Fruit fly (Drosophila melanogaster) whole organism, embryonic: Measurements from ENCODE around the gene CG9297.

Experiments
- C15 ChIP-seq: fragments of 200-800 bp; sonication (Bioruptor generic); IDR thresholded peaks from 3 replicates; pipeline ENCODE4 v1.3.6; 2022; ENCODE audit warnings: missing biosample characterization, missing genetic modification characterization
- CG10543 ChIP-seq: fragments of 200-800 bp; sonication (Bioruptor generic); optimal IDR thresholded peaks from 3 replicates; lab custom pipeline; 2017; ENCODE audit warnings: missing biosample characterization, mild to moderate bottlenecking, missing genetic modification characterization, moderate library complexity
- CG11093 ChIP-seq: fragments of 200-800 bp; sonication (Bioruptor generic); IDR thresholded peaks from 3 replicates; pipeline ENCODE4 v1.3.6; 2022; ENCODE audit warnings: missing biosample characterization, missing genetic modification characterization
- CG12104 ChIP-seq: fragments of 200-800 bp; sonication (Bioruptor generic); optimal IDR thresholded peaks from 3 replicates; lab custom pipeline; 2016; ENCODE audit warnings: missing biosample characterization, missing genetic modification characterization
- CG13287 ChIP-seq: fragments of 200-800 bp; sonication (Bioruptor generic); IDR thresholded peaks from 2 replicates; pipeline ENCODE4 v1.3.6; 2022; ENCODE audit warnings: missing biosample characterization, missing genetic modification characterization; ENCODE audit not compliant: partially characterized antibody
- CG14014 ChIP-seq: fragments of 200-800 bp; sonication (Bioruptor generic); IDR thresholded peaks from 2 replicates; pipeline ENCODE4 v1.3.6; 2022; ENCODE audit warnings: missing biosample characterization, missing genetic modification characterization
- CG15269 ChIP-seq: fragments of 200-800 bp; sonication (Bioruptor generic); optimal IDR thresholded peaks from 2 replicates; lab custom pipeline; 2018; ENCODE audit warnings: missing biosample characterization, mild to moderate bottlenecking, missing genetic modification characterization, moderate library complexity
- CG1602 ChIP-seq: fragments of 200-800 bp; sonication (Bioruptor generic); optimal IDR thresholded peaks from 3 replicates; lab custom pipeline; 2016; ENCODE audit warnings: missing biosample characterization, missing genetic modification characterization
- CG18764 ChIP-seq: fragments of 200-800 bp; sonication (Bioruptor generic); optimal IDR thresholded peaks from 3 replicates; lab custom pipeline; 2016; ENCODE audit warnings: missing biosample characterization, missing genetic modification characterization
- CG2120 ChIP-seq: fragments of 200-800 bp; sonication (Bioruptor generic); optimal IDR thresholded peaks from 3 replicates; lab custom pipeline; 2016; ENCODE audit warnings: missing biosample characterization, missing genetic modification characterization
- CG31441 ChIP-seq: fragments of 200-800 bp; sonication (Bioruptor generic); IDR thresholded peaks from 2 replicates; pipeline ENCODE4 v1.3.6; 2022; ENCODE audit warnings: missing biosample characterization, missing genetic modification characterization
- CG4617 ChIP-seq: fragments of 200-800 bp; sonication (Bioruptor generic); optimal IDR thresholded peaks from 3 replicates; lab custom pipeline; 2016; ENCODE audit warnings: missing biosample characterization, missing genetic modification characterization, borderline replicate concordance
- CG4854 ChIP-seq: fragments of 200-800 bp; sonication (Bioruptor generic); optimal IDR thresholded peaks from 2 replicates; lab custom pipeline; 2016; ENCODE audit warnings: missing biosample characterization, missing genetic modification characterization, inconsistent platforms
- CG6791 ChIP-seq: fragments of 200-800 bp; sonication (Bioruptor generic); IDR thresholded peaks from 3 replicates; pipeline ENCODE4 v1.3.6; 2022; ENCODE audit warnings: missing biosample characterization, missing genetic modification characterization; ENCODE audit not compliant: partially characterized antibody
- CG7928 ChIP-seq: fragments of 200-800 bp; sonication (Bioruptor generic); optimal IDR thresholded peaks from 2 replicates; lab custom pipeline; 2017; ENCODE audit warnings: missing biosample characterization, mild to moderate bottlenecking, missing genetic modification characterization
- CTCF ChIP-seq: fragments of 200-800 bp; sonication (Bioruptor generic); optimal IDR thresholded peaks from 2 replicates; lab custom pipeline; 2017; ENCODE audit warnings: missing biosample characterization, mild to moderate bottlenecking, missing genetic modification characterization, moderate library complexity
- D19A ChIP-seq: fragments of 200-800 bp; optimal IDR thresholded peaks from 3 replicates; lab custom pipeline; 2019; ENCODE audit warnings: missing biosample characterization, mild to moderate bottlenecking, missing genetic modification characterization, moderate library complexity
- Dll ChIP-seq: fragments of 200-800 bp; sonication (Bioruptor generic); IDR thresholded peaks from 4 replicates; pipeline ENCODE4 v1.3.6; 2022; ENCODE audit warnings: missing biosample characterization, missing genetic modification characterization; ENCODE audit not compliant: partially characterized antibody
- Fer3 ChIP-seq: fragments of 200-800 bp; sonication (Bioruptor generic); optimal IDR thresholded peaks from 2 replicates; lab custom pipeline; 2018; ENCODE audit warnings: missing biosample characterization, mild to moderate bottlenecking, missing genetic modification characterization, moderate library complexity
- Hr78 ChIP-seq, 2 experiments: fragments of 200-800 bp in 1 of 2; fragments of >200 bp in 1 of 2; sonication (Bioruptor generic) in 1 of 2; optimal IDR thresholded peaks; 2 replicates each; lab custom pipeline; 2017 to 2019; ENCODE audit warnings: missing biosample characterization in 2 of 2, missing genetic modification characterization in 2 of 2, mild to moderate bottlenecking in 1 of 2, moderate library complexity in 1 of 2
- Lhr ChIP-seq: fragments of 200-800 bp; sonication (Bioruptor generic); optimal IDR thresholded peaks from 3 replicates; lab custom pipeline; 2017; ENCODE audit warnings: mild to moderate bottlenecking, missing biosample characterization, missing genetic modification reagents, missing genetic modification characterization
- Mrtf ChIP-seq: fragments of 200-800 bp; sonication (Bioruptor generic); IDR thresholded peaks from 3 replicates; pipeline ENCODE4 v1.3.6; 2022; ENCODE audit warnings: missing biosample characterization, missing genetic modification characterization
- NC2α ChIP-seq: fragments of 200-800 bp; sonication (Bioruptor generic); optimal IDR thresholded peaks from 2 replicates; lab custom pipeline; 2016; ENCODE audit warnings: missing biosample characterization, missing genetic modification characterization
- Opbp ChIP-seq: fragments of 200-800 bp; sonication (Bioruptor generic); IDR thresholded peaks from 3 replicates; pipeline ENCODE4 v1.3.6; 2022; ENCODE audit warnings: missing biosample characterization, missing genetic modification characterization; ENCODE audit not compliant: partially characterized antibody
- Optix ChIP-seq: fragments of 200-800 bp; sonication (Bioruptor generic); IDR thresholded peaks from 3 replicates; pipeline ENCODE4 v1.3.6; 2022; ENCODE audit warnings: missing biosample characterization, missing genetic modification characterization
- PHDP ChIP-seq: fragments of 200-800 bp; sonication (Bioruptor generic); optimal IDR thresholded peaks from 3 replicates; lab custom pipeline; 2018; ENCODE audit warnings: missing biosample characterization, mild to moderate bottlenecking, missing genetic modification characterization, moderate library complexity
- Side ChIP-seq: fragments of 200-800 bp; sonication (Bioruptor generic); optimal IDR thresholded peaks from 2 replicates; lab custom pipeline; 2016; ENCODE audit warnings: missing biosample characterization, missing genetic modification characterization
- Six4 ChIP-seq: fragments of 200-800 bp; sonication (Bioruptor generic); optimal IDR thresholded peaks from 2 replicates; lab custom pipeline; 2016; ENCODE audit warnings: missing biosample characterization, missing genetic modification characterization
- Sry-δ ChIP-seq: fragments of 200-800 bp; sonication (Bioruptor generic); optimal IDR thresholded peaks from 2 replicates; lab custom pipeline; 2016; ENCODE audit warnings: missing biosample characterization, missing genetic modification characterization
- Stat92E ChIP-seq, 3 experiments: fragments of >200 bp in 2 of 3; fragments of 200-800 bp in 1 of 3; sonication (Bioruptor generic) in 1 of 3; optimal IDR thresholded peaks; 2 replicates each; lab custom pipeline; 2017 to 2019; ENCODE audit warnings: missing biosample characterization in 3 of 3, missing genetic modification characterization in 3 of 3, mild to moderate bottlenecking in 1 of 3, moderate library complexity in 1 of 3
- TFAM ChIP-seq: fragments of 200-800 bp; sonication (Bioruptor generic); optimal IDR thresholded peaks from 2 replicates; lab custom pipeline; 2017; ENCODE audit warnings: missing biosample characterization, missing genetic modification characterization, inconsistent platforms
- abd-A ChIP-seq: fragments of 200-800 bp; sonication (Bioruptor generic); optimal IDR thresholded peaks from 3 replicates; lab custom pipeline; 2019; ENCODE audit warnings: missing biosample characterization, mild to moderate bottlenecking, missing genetic modification characterization, moderate library complexity
- ara ChIP-seq: fragments of 200-800 bp; sonication (Bioruptor generic); IDR thresholded peaks from 2 replicates; pipeline ENCODE4 v1.3.6; 2022; ENCODE audit warnings: missing biosample characterization, missing genetic modification characterization
- bbx ChIP-seq: fragments of 200-800 bp; sonication (Bioruptor generic); IDR thresholded peaks from 2 replicates; pipeline ENCODE4 v1.3.6; 2022; ENCODE audit warnings: missing biosample characterization, missing genetic modification characterization; ENCODE audit not compliant: partially characterized antibody
- bowl ChIP-seq: fragments of 200-800 bp; sonication (Bioruptor generic); IDR thresholded peaks from 2 replicates; pipeline ENCODE4 v1.3.6; 2022; ENCODE audit warnings: missing biosample characterization, missing genetic modification characterization
- dati ChIP-seq: fragments of 200-800 bp; sonication (Bioruptor generic); IDR thresholded peaks from 2 replicates; pipeline ENCODE4 v1.3.6; 2022; ENCODE audit warnings: missing biosample characterization, missing genetic modification characterization
- dmrt11E ChIP-seq: fragments of 200-800 bp; sonication (Bioruptor generic); optimal IDR thresholded peaks from 3 replicates; lab custom pipeline; 2018; ENCODE audit warnings: missing biosample characterization, mild to moderate bottlenecking, missing genetic modification characterization, moderate library complexity
- gsb-n ChIP-seq: fragments of 200-800 bp; sonication (Bioruptor generic); optimal IDR thresholded peaks from 3 replicates; lab custom pipeline; 2018; ENCODE audit warnings: missing biosample characterization, mild to moderate bottlenecking, missing genetic modification characterization
- hbn ChIP-seq: fragments of 200-800 bp; sonication (Bioruptor generic); IDR thresholded peaks from 2 replicates; pipeline ENCODE4 v1.3.6; 2022; ENCODE audit warnings: missing biosample characterization, missing genetic modification characterization; ENCODE audit not compliant: partially characterized antibody
- hth ChIP-seq: fragments of >200 bp; optimal IDR thresholded peaks from 2 replicates; lab custom pipeline; 2017; ENCODE audit warnings: inconsistent platforms
- inv ChIP-seq: fragments of 200-800 bp; sonication (Bioruptor generic); IDR thresholded peaks from 2 replicates; pipeline ENCODE4 v1.3.6; 2022; ENCODE audit warnings: missing biosample characterization, missing genetic modification characterization; ENCODE audit not compliant: partially characterized antibody
- jumu ChIP-seq: fragments of 200-800 bp; sonication (Bioruptor generic); optimal IDR thresholded peaks from 3 replicates; lab custom pipeline; 2016; ENCODE audit warnings: missing biosample characterization, missing genetic modification characterization
- psq ChIP-seq: fragments of 200-800 bp; sonication (Bioruptor generic); optimal IDR thresholded peaks from 2 replicates; lab custom pipeline; 2017; ENCODE audit warnings: missing biosample characterization, missing genetic modification characterization
- sisA ChIP-seq: fragments of 200-800 bp; sonication (Bioruptor generic); IDR thresholded peaks from 2 replicates; pipeline ENCODE4 v1.3.6; 2022; ENCODE audit warnings: missing biosample characterization, missing genetic modification characterization
- so ChIP-seq: fragments of 200-800 bp; sonication (Bioruptor generic); IDR thresholded peaks from 3 replicates; pipeline ENCODE4 v1.3.6; 2022; ENCODE audit warnings: missing biosample characterization, missing genetic modification characterization
- tup ChIP-seq: fragments of 200-800 bp; sonication (Bioruptor generic); optimal IDR thresholded peaks from 2 replicates; lab custom pipeline; 2016; ENCODE audit warnings: missing biosample characterization, mild to moderate bottlenecking, missing genetic modification characterization, moderate library complexity
- twi ChIP-seq: fragments of 200-800 bp; optimal IDR thresholded peaks from 2 replicates; lab custom pipeline; 2019; ENCODE audit warnings: missing biosample characterization, mild to moderate bottlenecking, missing genetic modification characterization, moderate library complexity
- usp ChIP-seq: fragments of >200 bp; optimal IDR thresholded peaks from 2 replicates; lab custom pipeline; 2017; ENCODE audit warnings: missing biosample characterization, missing genetic modification characterization
- vnd ChIP-seq: fragments of 200-800 bp; sonication (Bioruptor generic); IDR thresholded peaks from 3 replicates; pipeline ENCODE4 v1.3.6; 2022; ENCODE audit warnings: missing biosample characterization, missing genetic modification characterization; ENCODE audit not compliant: partially characterized antibody
- wdn ChIP-seq: fragments of 200-800 bp; sonication (Bioruptor generic); IDR thresholded peaks from 2 replicates; pipeline ENCODE4 v1.3.6; 2022; ENCODE audit warnings: missing biosample characterization, missing genetic modification characterization
- wor ChIP-seq: fragments of 200-800 bp; sonication (Bioruptor generic); IDR thresholded peaks from 2 replicates; pipeline ENCODE4 v1.3.6; 2022; ENCODE audit warnings: missing biosample characterization, missing genetic modification characterization

The CG9297 gene

dm6 chr3R:13779241-13779683 is 8.0 kb downstream of the CG9297 start, which contains the start of the genes CG42375 and CG9288 (continued):
- TF ChIP-seq dati (GFP tag; lab: Robert Waterston, UW) (no peak), NC2α (GFP tag; lab: Kevin White, UChicago) (no peak), Six4 (GFP tag; lab: Kevin White, UChicago) (peak; percentile 34), dmrt11E (tag; lab: Kevin White, UChicago) (peak; percentile 35), CG15269 (tag; lab: Kevin White, UChicago) (no peak), so (GFP tag; lab: Robert Waterston, UW) (no peak), CG6791 (GFP tag; lab: Robert Waterston, UW) (0 out of 3 replicates have a peak, but pooled peaks have one; percentile 14), Hr78 (GFP tag; optimal IDR thresholded peaks at IDR 0.05; lab: Kevin White, UChicago) (peak in 1 of 2 experiments; percentile 24), tup (GFP tag; lab: Kevin White, UChicago) (no peak), Mrtf (peak; percentile 41; the same call in 1 of the 3 replicates), hbn (GFP tag; lab: Robert Waterston, UW) (no peak), Dll (GFP tag; lab: Robert Waterston, UW) (no peak), ara (GFP tag; lab: Robert Waterston, UW) (no peak), D19A (tag; lab: Kevin White, UChicago) (peak; percentile 75), vnd (GFP tag; lab: Robert Waterston, UW) (no peak), CG13287 (GFP tag; lab: Robert Waterston, UW) (peak; percentile 17; the same call in 1 of the 2 replicates), CG1602 (GFP tag; lab: Kevin White, UChicago) (peak; percentile 12), bbx (no peak), twi (no peak), CG31441 (GFP tag; lab: Robert Waterston, UW) (peak; percentile 78), bowl (no peak), TFAM (no peak), CG10543 (GFP tag; lab: Kevin White, UChicago) (no peak), C15 (GFP tag; lab: Robert Waterston, UW) (no peak), CG4617 (GFP tag; lab: Kevin White, UChicago) (no peak), wdn (GFP tag; lab: Robert Waterston, UW) (0 out of 2 replicates have a peak, but pooled peaks have one; percentile 16), psq (GFP tag; lab: Kevin White, UChicago) (no peak), CG2120 (GFP tag; lab: Kevin White, UChicago) (peak; percentile 55), Lhr (no peak), CG14014 (GFP tag; lab: Robert Waterston, UW) (no peak), Fer3 (tag; lab: Kevin White, UChicago) (peak; percentile 77), Stat92E (GFP tag; optimal IDR thresholded peaks at IDR 0.05; lab: Kevin White, UChicago) (no peak), CG11093 (GFP tag; lab: Robert Waterston, UW) (no peak), sisA (GFP tag; lab: Robert Waterston, UW) (no peak), Optix (GFP tag; lab: Robert Waterston, UW) (no peak), PHDP (tag; lab: Kevin White, UChicago) (peak; percentile 31), inv (GFP tag; lab: Robert Waterston, UW) (no peak), CG7928 (GFP tag; lab: Kevin White, UChicago) (no peak), gsb-n (peak; percentile 13), usp (no peak), CG12104 (peak; percentile 45), Opbp (GFP tag; lab: Robert Waterston, UW) (no peak), Side (GFP tag; lab: Kevin White, UChicago) (peak; percentile 58), CG4854 (peak; percentile 66), CTCF (GFP tag; lab: Kevin White, UChicago) (peak; percentile 59), jumu (GFP tag; lab: Kevin White, UChicago) (peak; percentile 56), wor (no peak), hth (lab: Kevin White, UChicago) (no peak), CG18764 (peak; percentile 59), Sry-δ (GFP tag; lab: Kevin White, UChicago) (peak; percentile 33), abd-A (tag; lab: Kevin White, UChicago) (no peak)
